Worm (Caenorhabditis elegans) whole organism, early embryonic: ENCODE data around the gene C55A1.7.

ENCODE experiments used
- ama-1 ChIP-seq: fragments of 150-350 bp; optimal IDR thresholded peaks from 2 replicates; lab custom pipeline; 2014
- ceh-13 ChIP-seq: fragments of 200-800 bp; sonication (Bioruptor generic); optimal IDR thresholded peaks from 2 replicates; lab custom pipeline; 2018; ENCODE audit warnings: mild to moderate bottlenecking, missing genetic modification characterization, missing compliant biosample characterization
- flt-1 ChIP-seq: fragments of 200-800 bp; sonication (Bioruptor generic); IDR thresholded peaks from 2 replicates; pipeline ENCODE4 v1.3.6; 2022; ENCODE audit warnings: missing genetic modification characterization, missing compliant biosample characterization
- hnd-1 ChIP-seq: sonication (generic microtip); optimal IDR thresholded peaks from 2 replicates; lab custom pipeline; 2016; ENCODE audit warnings: missing genetic modification characterization, missing compliant biosample characterization
- sea-1 ChIP-seq: fragments of 200-800 bp; sonication (Bioruptor generic); conservative IDR thresholded peaks from 2 replicates; pipeline ENCODE4 v1.3.6; 2022; ENCODE audit warnings: missing genetic modification characterization, missing compliant biosample characterization
- tbx-37 ChIP-seq: fragments of 200-800 bp; sonication (Bioruptor generic); conservative IDR thresholded peaks from 2 replicates; pipeline ENCODE4 v1.3.6; 2022; ENCODE audit warnings: missing genetic modification reagents, missing genetic modification characterization, missing compliant biosample characterization

DNA sequence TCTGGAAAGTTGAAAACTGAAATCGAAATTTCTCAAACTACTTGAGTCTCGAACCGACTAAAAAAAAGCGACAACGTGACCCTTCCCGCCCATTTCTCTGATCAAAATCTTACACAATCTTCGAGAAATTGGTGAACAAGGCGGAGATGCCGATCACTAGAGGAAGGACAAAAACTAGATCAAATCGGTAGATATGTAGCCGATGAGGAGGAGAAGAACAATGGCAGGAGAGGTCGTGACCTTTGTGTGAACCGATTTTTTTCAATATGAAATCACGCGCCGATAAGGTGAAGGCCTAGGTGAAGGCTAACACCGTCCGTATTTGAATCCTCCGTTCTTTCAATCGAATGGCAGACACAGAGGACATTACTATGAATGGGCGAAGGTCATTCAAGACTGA lies 13.6 kb upstream of the C55A1.7 start:
- TF ChIP-seq ama-1 (lab: Kevin White, UChicago), result no peak
- no peak for TF ChIP-seq flt-1
- TF ChIP-seq hnd-1 (tag; lab: Kevin White, UChicago), result no peak
- TF ChIP-seq ceh-13 (GFP tag; lab: Kevin White, UChicago), result no peak
- no peak for TF ChIP-seq sea-1 (GFP tag; lab: Robert Waterston, UW)
- no peak for TF ChIP-seq tbx-37 (GFP tag; lab: Robert Waterston, UW)
